Worm (Caenorhabditis elegans): ENCODE results near the gene ulp-2.

Gene ulp-2

ce11 chrII:4948118-4948517, 11.6 kb downstream of the ulp-2 start:
- TF ChIP-seq ceh-82 (tag; optimal IDR thresholded peaks at IDR 0.05) (no peak), elt-2 (tag; optimal IDR thresholded peaks at IDR 0.05) (peak; percentile 7), snpc-4 (tag; optimal IDR thresholded peaks at IDR 0.05) (no peak), nhr-85 (tag) (peak; percentile 59)

- TF ChIP-seq sup-37 (GFP tag; optimal IDR thresholded peaks at IDR 0.05) (no peak), nhr-84 (tag; optimal IDR thresholded peaks at IDR 0.05) (no peak), swsn-7 (tag; optimal IDR thresholded peaks at IDR 0.05) (no peak), dsc-1 (tag; optimal IDR thresholded peaks at IDR 0.05) (no peak), nhr-237 (tag; optimal IDR thresholded peaks at IDR 0.05) (no peak), efl-3 (GFP tag; optimal IDR thresholded peaks at IDR 0.05) (no peak), ceh-63 (GFP tag; optimal IDR thresholded peaks at IDR 0.05) (no peak), snu-23 (GFP tag; optimal IDR thresholded peaks at IDR 0.05) (peak; percentile 40), irx-1 (tag; optimal IDR thresholded peaks at IDR 0.05) (no peak), lir-3 (tag; optimal IDR thresholded peaks at IDR 0.05; ENCODE audit: poor library complexity) (no peak), elt-3 (tag; optimal IDR thresholded peaks at IDR 0.05) (no peak), pag-3 (tag; optimal IDR thresholded peaks at IDR 0.05; ENCODE audit: borderline replicate concordance, insufficient read depth) (no peak), lsy-2 (tag; optimal IDR thresholded peaks at IDR 0.05) (peak in 1 of 2 experiments; percentile 41), lin-15B (tag; optimal IDR thresholded peaks at IDR 0.05) (no peak), skn-1 (tag; optimal IDR thresholded peaks at IDR 0.05) (peak; percentile 16), mab-9 (GFP tag; IDR thresholded peaks at IDR 0.05) (no peak), mef-2 (tag; optimal IDR thresholded peaks at IDR 0.05) (no peak), isw-1 (GFP tag; IDR thresholded peaks at IDR 0.05) (no peak), hlh-17 (GFP tag; optimal IDR thresholded peaks at IDR 0.05; ENCODE audit: borderline replicate concordance) (no peak), nhr-11 (tag; optimal IDR thresholded peaks at IDR 0.05) (no peak), mdl-1 (tag; optimal IDR thresholded peaks at IDR 0.05) (no peak), mep-1 (tag; optimal IDR thresholded peaks at IDR 0.05) (peak; percentile 38), aly-2 (tag; optimal IDR thresholded peaks at IDR 0.05) (no peak), nhr-85 (tag) (no peak), zag-1 (tag; optimal IDR thresholded peaks at IDR 0.05) (no peak), jun-1 (tag; optimal IDR thresholded peaks at IDR 0.05) (no peak), nhr-71 (tag; optimal IDR thresholded peaks at IDR 0.05) (peak; percentile 6), C16A3.4 (tag; optimal IDR thresholded peaks at IDR 0.05) (no peak), nhr-47 (tag; optimal IDR thresholded peaks at IDR 0.05) (no peak), F16B12.6 (tag; optimal IDR thresholded peaks at IDR 0.05) (peak; percentile 84), ztf-11 (tag; optimal IDR thresholded peaks at IDR 0.05) (no peak), ceh-88 (GFP tag; IDR thresholded peaks at IDR 0.05) (no peak), sox-4 (tag; optimal IDR thresholded peaks at IDR 0.05) (no peak), ceh-90 (tag; optimal IDR thresholded peaks at IDR 0.05) (no peak), hlh-4 (tag; optimal IDR thresholded peaks at IDR 0.05) (no peak), lin-39 (tag; optimal IDR thresholded peaks at IDR 0.05) (no peak), egl-27 (tag; optimal IDR thresholded peaks at IDR 0.05) (no peak), efl-1 (optimal IDR thresholded peaks at IDR 0.05) (peak; percentile 31 to 43), efl-1 (GFP tag; optimal IDR thresholded peaks at IDR 0.05 in 1 of 2) (peak; percentile 49 to 88), zip-4 (GFP tag; optimal IDR thresholded peaks at IDR 0.05) (no peak), nhr-77 (tag; optimal IDR thresholded peaks at IDR 0.05) (no peak), unc-62 (GFP tag; optimal IDR thresholded peaks at IDR 0.05) (no peak), pqm-1 (tag; optimal IDR thresholded peaks at IDR 0.05) (no peak), unc-130 (tag; optimal IDR thresholded peaks at IDR 0.05) (no peak), ama-1 (optimal IDR thresholded peaks at IDR 0.05) (no peak), fkh-4 (tag; optimal IDR thresholded peaks at IDR 0.05; ENCODE audit: borderline replicate concordance) (no peak), dpl-1 (GFP tag; optimal IDR thresholded peaks at IDR 0.05) (peak in 2 of 3 experiments; percentile 39 to 40), lin-13 (GFP tag; optimal IDR thresholded peaks at IDR 0.05) (no peak), ztf-4 (tag; optimal IDR thresholded peaks at IDR 0.05) (no peak)
Observed at ce11 chrII:4946775-4947174, 12.9 kb downstream of the ulp-2 start.

Measured in whole organism, L1 larva.